Fruit fly (Drosophila melanogaster): Measurements from ENCODE around the gene CG33189.

The CG33189 gene

dm6 chr3R:8808518-8808921 lies 27.9 kb upstream of the CG33189 start (continued):
- TF ChIP-seq CG43689 (GFP tag; IDR thresholded peaks at IDR 0.05) = no peak
- no peak for TF ChIP-seq klu (GFP tag; IDR thresholded peaks at IDR 0.05)
- no peak for TF ChIP-seq aop (GFP tag; IDR thresholded peaks at IDR 0.05)
- TF ChIP-seq zfh1 (GFP tag; IDR thresholded peaks at IDR 0.05) = peak; percentile 81
- no peak for TF ChIP-seq danr (GFP tag; IDR thresholded peaks at IDR 0.05)
- no peak for TF ChIP-seq CG5953 (GFP tag; IDR thresholded peaks at IDR 0.05)
- peak; percentile 54 for TF ChIP-seq lab (GFP tag; optimal IDR thresholded peaks at IDR 0.05)
- no peak for TF ChIP-seq bowl (GFP tag; IDR thresholded peaks at IDR 0.05)
- no peak for TF ChIP-seq hkb (optimal IDR thresholded peaks at IDR 0.05)
- peak; percentile 54; the same call in 1 of the 2 replicates for TF ChIP-seq hkb (GFP tag; IDR thresholded peaks at IDR 0.05)
- peak; percentile 98 for TF ChIP-seq D19A (tag; optimal IDR thresholded peaks at IDR 0.05)
- TF ChIP-seq Lim3 (GFP tag; IDR thresholded peaks at IDR 0.05) = no peak
- TF ChIP-seq CG14860 (GFP tag; IDR thresholded peaks at IDR 0.05; ENCODE audit: partially characterized antibody) = no peak
- TF ChIP-seq vvl (GFP tag; IDR thresholded peaks at IDR 0.05) = peak; percentile 72
- TF ChIP-seq Hey (tag; optimal IDR thresholded peaks at IDR 0.05) = no peak
- peak; percentile 20 for TF ChIP-seq CG13624 (GFP tag; optimal IDR thresholded peaks at IDR 0.05)
- no peak for TF ChIP-seq cas (GFP tag; IDR thresholded peaks at IDR 0.05)
- no peak for TF ChIP-seq pros (GFP tag; optimal IDR thresholded peaks at IDR 0.05)
- peak; percentile 68 for TF ChIP-seq CG10209 (GFP tag; optimal IDR thresholded peaks at IDR 0.05)
- TF ChIP-seq CG12391 (tag; optimal IDR thresholded peaks at IDR 0.05) = peak; percentile 90
- TF ChIP-seq CG4424 (GFP tag; optimal IDR thresholded peaks at IDR 0.05) = peak; percentile 85
- peak; percentile 52 for TF ChIP-seq CG8290 (GFP tag; optimal IDR thresholded peaks at IDR 0.05)
- peak in 1 of 2 experiments; percentile 60 for TF ChIP-seq CG8290 (tag; optimal IDR thresholded peaks at IDR 0.05)
- TF ChIP-seq E2f2 (GFP tag; IDR thresholded peaks at IDR 0.05) = no peak
- no peak for TF ChIP-seq Dbx (GFP tag; IDR thresholded peaks at IDR 0.05)
- TF ChIP-seq Myb (GFP tag; optimal IDR thresholded peaks at IDR 0.05) = peak; percentile 2
- peak; percentile 42 for TF ChIP-seq bcd (GFP tag; optimal IDR thresholded peaks at IDR 0.05)
- TF ChIP-seq gce (GFP tag; IDR thresholded peaks at IDR 0.05) = no peak
- no peak for TF ChIP-seq chm (GFP tag; IDR thresholded peaks at IDR 0.05)
- TF ChIP-seq Mad (GFP tag; optimal IDR thresholded peaks at IDR 0.05) = no peak
- peak; percentile 87 for TF ChIP-seq CG1602 (GFP tag; optimal IDR thresholded peaks at IDR 0.05)
- TF ChIP-seq CG10462 (GFP tag; optimal IDR thresholded peaks at IDR 0.05) = peak; percentile 65
- peak; percentile 77 for TF ChIP-seq CG13424 (tag; optimal IDR thresholded peaks at IDR 0.05)
- TF ChIP-seq Stat92E (GFP tag; optimal IDR thresholded peaks at IDR 0.05) = peak in 1 of 3 experiments; percentile 71
- peak; percentile 87 for TF ChIP-seq nmo (GFP tag; optimal IDR thresholded peaks at IDR 0.05)
- no peak for TF ChIP-seq CG6683 (GFP tag; optimal IDR thresholded peaks at IDR 0.05)
- TF ChIP-seq hb (GFP tag; IDR thresholded peaks at IDR 0.05; ENCODE audit: partially characterized antibody) = no peak
- TF ChIP-seq lbe (GFP tag; optimal IDR thresholded peaks at IDR 0.05) = peak; percentile 2
- peak; percentile 75 for TF ChIP-seq CG6813 (GFP tag; optimal IDR thresholded peaks at IDR 0.05)
- TF ChIP-seq luna (GFP tag; optimal IDR thresholded peaks at IDR 0.05) = no peak
- TF ChIP-seq dmrt99B (tag; optimal IDR thresholded peaks at IDR 0.05) = peak; percentile 61
- peak; percentile 35 for TF ChIP-seq CG6765 (GFP tag; optimal IDR thresholded peaks at IDR 0.05)
- TF ChIP-seq crp (GFP tag; optimal IDR thresholded peaks at IDR 0.05) = peak; percentile 6 to 26
- TF ChIP-seq ewg (GFP tag; optimal IDR thresholded peaks at IDR 0.05) = peak; percentile 39
- no peak for TF ChIP-seq kah (GFP tag; optimal IDR thresholded peaks at IDR 0.05)
- TF ChIP-seq CG4707 (GFP tag; optimal IDR thresholded peaks at IDR 0.05) = no peak
- no peak for TF ChIP-seq mirr (GFP tag; optimal IDR thresholded peaks at IDR 0.05)
- TF ChIP-seq C15 (GFP tag; IDR thresholded peaks at IDR 0.05) = no peak
- TF ChIP-seq CG13123 (GFP tag; optimal IDR thresholded peaks at IDR 0.05) = peak; percentile 19
- TF ChIP-seq crol (GFP tag; IDR thresholded peaks at IDR 0.05) = no peak
- peak; percentile 85 for TF ChIP-seq Spps (tag; optimal IDR thresholded peaks at IDR 0.05)
- no peak for TF ChIP-seq jigr1 (GFP tag; IDR thresholded peaks at IDR 0.05)

Measured in whole organism, embryonic.